Fruit fly (Drosophila melanogaster) whole organism, wandering third instar larva: ENCODE data around the gene meng.

Experiments used
- CG32264 ChIP-seq: fragments of 200-800 bp; sonication (Bioruptor generic); optimal IDR thresholded peaks from 2 replicates; lab custom pipeline; 2016; ENCODE audit warnings: missing biosample characterization, missing genetic modification characterization
- CrebA ChIP-seq: fragments of 200-800 bp; sonication (Bioruptor generic); optimal IDR thresholded peaks from 2 replicates; lab custom pipeline; 2016; ENCODE audit warnings: missing biosample characterization, mild to moderate bottlenecking, missing genetic modification characterization, borderline replicate concordance
- Hnf4 ChIP-seq: fragments of 200-800 bp; sonication (Bioruptor generic); optimal IDR thresholded peaks from 2 replicates; lab custom pipeline; 2016; ENCODE audit warnings: missing biosample characterization, mild to moderate bottlenecking, missing genetic modification characterization
- Rel ChIP-seq, 2 experiments: fragments of 200-800 bp; sonication (Bioruptor generic) in 1 of 2; optimal IDR thresholded peaks; 2 replicates in 1 of 2; 3 replicates in 1 of 2; lab custom pipeline; 2016 to 2019; ENCODE audit warnings: mild to moderate bottlenecking in 2 of 2, missing biosample characterization in 2 of 2, missing genetic modification characterization in 2 of 2, moderate library complexity in 1 of 2
- pan ChIP-seq: fragments of >200 bp; optimal IDR thresholded peaks from 2 replicates; lab custom pipeline; 2017
- rgr ChIP-seq: fragments of 200-800 bp; sonication (Bioruptor generic); optimal IDR thresholded peaks from 3 replicates; lab custom pipeline; 2016; ENCODE audit warnings: missing biosample characterization, mild to moderate bottlenecking, missing genetic modification characterization
- usp ChIP-seq: fragments of >200 bp; optimal IDR thresholded peaks from 2 replicates; lab custom pipeline; 2017; ENCODE audit warnings: missing biosample characterization, missing genetic modification characterization

- TF ChIP-seq pan (no peak), Rel (GFP tag; optimal IDR thresholded peaks at IDR 0.05; lab: Kevin White, UChicago) (no peak), Rel (tag; optimal IDR thresholded peaks at IDR 0.05; lab: Kevin White, UChicago) (peak; percentile 97), usp (GFP tag; lab: Kevin White, UChicago) (no peak), CrebA (no peak), Hnf4 (no peak), rgr (no peak), CG32264 (GFP tag; lab: Kevin White, UChicago) (no peak)
Measured at dm6 chr2L:6783395-6783794, 41.1 kb downstream of the meng start.
